Worm (Caenorhabditis elegans): ENCODE results near the gene pmp-3.

ce11 chrV:14599972-14600371, 46.6 kb upstream of the pmp-3 start, which contains the start of gene glb-22:
- TF ChIP-seq fkh-10 (GFP tag; optimal IDR thresholded peaks at IDR 0.05) (no peak), hlh-30 (tag; optimal IDR thresholded peaks at IDR 0.05; ENCODE audit: insufficient read depth) (no peak), C08G9.2 (tag; optimal IDR thresholded peaks at IDR 0.05) (no peak), T23F11.4 (GFP tag; optimal IDR thresholded peaks at IDR 0.05) (no peak), pat-9 (tag; optimal IDR thresholded peaks at IDR 0.05) (no peak), tbx-2 (tag; optimal IDR thresholded peaks at IDR 0.05) (no peak), lim-6 (tag; optimal IDR thresholded peaks at IDR 0.05) (no peak), sox-4 (tag; optimal IDR thresholded peaks at IDR 0.05) (no peak), lin-11 (tag; optimal IDR thresholded peaks at IDR 0.05) (no peak), tbx-7 (tag; optimal IDR thresholded peaks at IDR 0.05) (no peak), hlh-13 (GFP tag; optimal IDR thresholded peaks at IDR 0.05) (no peak), ahr-1 (tag; optimal IDR thresholded peaks at IDR 0.05) (no peak), pax-1 (tag; optimal IDR thresholded peaks at IDR 0.05) (no peak), unc-3 (GFP tag; conservative IDR thresholded peaks at IDR 0.05) (no peak), unc-3 (tag; optimal IDR thresholded peaks at IDR 0.05) (no peak)

Measured in whole organism, late embryonic.